Fruit fly (Drosophila melanogaster): Measurements from ENCODE around the gene inaF-D.

inaF-D gene

dm6 chrX:11716731-11717326, 12.1 kb downstream of the inaF-D start, which contains the start of gene prtp:
Gene prtp (plus strand): TSS chrX:11716756.
- TF ChIP-seq CG1621 (tag; optimal IDR thresholded peaks at IDR 0.05) (peak; percentile 90), Eip93F (GFP tag; optimal IDR thresholded peaks at IDR 0.05) (peak; percentile 80), CG6276 (GFP tag; optimal IDR thresholded peaks at IDR 0.05) (no peak), Eip78C (GFP tag) (peak; percentile 57)

dm6 chrX:11715937-11716730, 12.8 kb downstream of the inaF-D start:
- TF ChIP-seq Ets21C (GFP tag; optimal IDR thresholded peaks at IDR 0.05) = peak; percentile 86
- peak; percentile 77 for TF ChIP-seq Eip93F (GFP tag; optimal IDR thresholded peaks at IDR 0.05)
- peak; percentile 89 for TF ChIP-seq Eip75B (GFP tag; optimal IDR thresholded peaks at IDR 0.05)
- TF ChIP-seq eg (GFP tag; IDR thresholded peaks at IDR 0.05) = peak; percentile 77
- TF ChIP-seq fkh (GFP tag; optimal IDR thresholded peaks at IDR 0.05) = peak; percentile 37
- peak; percentile 99 for TF ChIP-seq Eip78C (GFP tag)
- peak; percentile 87 for TF ChIP-seq Hr4 (GFP tag; optimal IDR thresholded peaks at IDR 0.05)
- peak; percentile 91 for TF ChIP-seq CG6808 (GFP tag; optimal IDR thresholded peaks at IDR 0.05)
- TF ChIP-seq Blimp-1 (GFP tag; optimal IDR thresholded peaks at IDR 0.05) = peak; percentile 75
- peak; percentile 89 for TF ChIP-seq CG3919 (GFP tag; optimal IDR thresholded peaks at IDR 0.05)
- TF ChIP-seq dac (GFP tag; optimal IDR thresholded peaks at IDR 0.05) = peak; percentile 73
- peak; percentile 93 for TF ChIP-seq esn (GFP tag; optimal IDR thresholded peaks at IDR 0.05)
- peak; percentile 88 to 95 for TF ChIP-seq ss (GFP tag; optimal IDR thresholded peaks at IDR 0.05)
- TF ChIP-seq Gug (GFP tag; IDR thresholded peaks at IDR 0.05) = peak; percentile 81
- peak; percentile 93 for TF ChIP-seq CG6276 (GFP tag; optimal IDR thresholded peaks at IDR 0.05)
- TF ChIP-seq CG3032 (tag; optimal IDR thresholded peaks at IDR 0.05) = peak; percentile 92
- peak; percentile 91 for TF ChIP-seq CG8632 (GFP tag; optimal IDR thresholded peaks at IDR 0.05)
- TF ChIP-seq Sox15 (GFP tag; optimal IDR thresholded peaks at IDR 0.05) = peak; percentile 84
- TF ChIP-seq Sox102F (GFP tag; optimal IDR thresholded peaks at IDR 0.05) = peak; percentile 92
- peak; percentile 87 for TF ChIP-seq acj6 (GFP tag; optimal IDR thresholded peaks at IDR 0.05)
- TF ChIP-seq salr (GFP tag; optimal IDR thresholded peaks at IDR 0.05) = peak; percentile 74
- TF ChIP-seq vri (GFP tag; optimal IDR thresholded peaks at IDR 0.05) = peak; percentile 76
- peak; percentile 89 for TF ChIP-seq pdm3 (GFP tag; optimal IDR thresholded peaks at IDR 0.05)
- peak; percentile 92 for TF ChIP-seq CG34406 (GFP tag; optimal IDR thresholded peaks at IDR 0.05)
- peak; percentile 82 for TF ChIP-seq CG11762 (GFP tag; optimal IDR thresholded peaks at IDR 0.05; ENCODE audit: insufficient read depth)
- TF ChIP-seq CG31627 (GFP tag; optimal IDR thresholded peaks at IDR 0.05) = peak; percentile 88
- TF ChIP-seq CG15336 (GFP tag; IDR thresholded peaks at IDR 0.05) = peak; percentile 91
- peak; percentile 87 for TF ChIP-seq CG10631 (GFP tag; optimal IDR thresholded peaks at IDR 0.05)
- peak; percentile 93 for TF ChIP-seq topi (GFP tag; optimal IDR thresholded peaks at IDR 0.05)
- TF ChIP-seq CG8319 (GFP tag; optimal IDR thresholded peaks at IDR 0.05) = peak; percentile 81
- TF ChIP-seq fd59A (GFP tag; optimal IDR thresholded peaks at IDR 0.05) = peak; percentile 86
- TF ChIP-seq lz (GFP tag; optimal IDR thresholded peaks at IDR 0.05) = peak; percentile 90
- peak; percentile 93 for TF ChIP-seq Ets96B (tag; optimal IDR thresholded peaks at IDR 0.05)
- TF ChIP-seq CG9139 (GFP tag; optimal IDR thresholded peaks at IDR 0.05) = peak; percentile 84
- TF ChIP-seq CG4318 (GFP tag; optimal IDR thresholded peaks at IDR 0.05) = peak; percentile 83
- TF ChIP-seq CG16779 (tag; optimal IDR thresholded peaks at IDR 0.05) = peak; percentile 81
- peak; percentile 89 for TF ChIP-seq Smox (GFP tag; optimal IDR thresholded peaks at IDR 0.05)
- TF ChIP-seq CG11902 (GFP tag; optimal IDR thresholded peaks at IDR 0.05) = peak; percentile 85
- peak; percentile 93 for TF ChIP-seq CG8119 (GFP tag; IDR thresholded peaks at IDR 0.05)
- peak; percentile 82 for TF ChIP-seq achi (GFP tag; optimal IDR thresholded peaks at IDR 0.05)
- peak; percentile 92 for TF ChIP-seq OdsH (GFP tag; optimal IDR thresholded peaks at IDR 0.05)
- TF ChIP-seq CG6163 (GFP tag; IDR thresholded peaks at IDR 0.05) = peak; percentile 93
- peak; percentile 73 for TF ChIP-seq CG7368 (GFP tag; optimal IDR thresholded peaks at IDR 0.05)
- peak; percentile 95 for TF ChIP-seq svp (GFP tag)
- peak; percentile 94 for TF ChIP-seq CG10669 (GFP tag; optimal IDR thresholded peaks at IDR 0.05)
- TF ChIP-seq Lpt (GFP tag; optimal IDR thresholded peaks at IDR 0.05) = peak; percentile 87
